Fruit fly (Drosophila melanogaster): ENCODE data around the gene Usp7.
A peak's percentile ranks its signal among the peaks of the same experiment; 100 is the strongest.

Gene Usp7

DNA sequence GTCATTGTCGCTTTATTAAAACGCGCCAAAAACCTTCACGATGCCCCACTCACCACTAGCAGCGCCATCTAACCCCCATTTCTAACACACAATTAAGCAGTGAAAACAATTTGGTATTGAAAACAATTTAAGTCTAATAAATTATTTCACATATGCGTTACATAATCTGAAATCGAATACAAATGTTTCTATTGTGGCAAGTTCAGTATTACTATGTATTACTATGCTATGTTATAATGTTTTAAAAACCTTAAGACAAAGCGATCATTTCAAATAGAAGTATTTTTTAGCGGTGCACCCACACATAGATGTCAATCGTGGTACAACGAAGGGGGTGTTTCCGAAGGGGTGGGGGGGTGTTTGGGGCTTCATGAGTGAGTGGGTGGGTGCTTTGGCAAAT lies 44.8 kb upstream of the Usp7 start (continued):
- TF ChIP-seq Hand (GFP tag; optimal IDR thresholded peaks at IDR 0.05), result peak; percentile 44
- peak; percentile 22 for TF ChIP-seq ATbp (GFP tag; optimal IDR thresholded peaks at IDR 0.05)
- peak; percentile 57 for TF ChIP-seq CG15269 (tag; optimal IDR thresholded peaks at IDR 0.05)
- no peak for TF ChIP-seq CG2202 (tag; optimal IDR thresholded peaks at IDR 0.05)
- 0 out of 3 replicates have a peak, but pooled peaks have one; percentile 18 for TF ChIP-seq CG34422 (GFP tag; IDR thresholded peaks at IDR 0.05)
- TF ChIP-seq mirr (GFP tag; optimal IDR thresholded peaks at IDR 0.05), result no peak
- peak; percentile 51 for TF ChIP-seq CG8924 (tag; optimal IDR thresholded peaks at IDR 0.05)
- peak; percentile 11; the same call in 1 of the 2 replicates for TF ChIP-seq CG14441 (GFP tag; IDR thresholded peaks at IDR 0.05)
- no peak for TF ChIP-seq tgo (GFP tag; IDR thresholded peaks at IDR 0.05)
- TF ChIP-seq zfh1 (GFP tag; IDR thresholded peaks at IDR 0.05), result no peak
- TF ChIP-seq CG12391 (tag; optimal IDR thresholded peaks at IDR 0.05), result peak; percentile 40
- TF ChIP-seq phol (tag; optimal IDR thresholded peaks at IDR 0.05), result no peak
- no peak for TF ChIP-seq ham (GFP tag; IDR thresholded peaks at IDR 0.05)
- no peak for TF ChIP-seq Aef1 (GFP tag; IDR thresholded peaks at IDR 0.05)
- no peak for TF ChIP-seq CG12744 (GFP tag; optimal IDR thresholded peaks at IDR 0.05)
- TF ChIP-seq Ravus (GFP tag; IDR thresholded peaks at IDR 0.05), result no peak
- TF ChIP-seq PHDP (tag; optimal IDR thresholded peaks at IDR 0.05), result no peak
- TF ChIP-seq CG17328 (GFP tag; IDR thresholded peaks at IDR 0.05), result no peak
- TF ChIP-seq tap (tag; optimal IDR thresholded peaks at IDR 0.05), result peak; percentile 13
- peak; percentile 74 for TF ChIP-seq CG18599 (GFP tag; optimal IDR thresholded peaks at IDR 0.05)
- TF ChIP-seq BtbVII (GFP tag; optimal IDR thresholded peaks at IDR 0.05), result peak; percentile 1
- no peak for TF ChIP-seq D (optimal IDR thresholded peaks at IDR 0.05)
- TF ChIP-seq D (GFP tag; optimal IDR thresholded peaks at IDR 0.05), result no peak
- no peak for TF ChIP-seq ase (GFP tag; IDR thresholded peaks at IDR 0.05)
- TF ChIP-seq NC2β (GFP tag; optimal IDR thresholded peaks at IDR 0.05), result no peak
- TF ChIP-seq Asciz (GFP tag; optimal IDR thresholded peaks at IDR 0.05), result no peak
- TF ChIP-seq Blimp-1 (GFP tag; optimal IDR thresholded peaks at IDR 0.05), result peak; percentile 35
- TF ChIP-seq CG6813 (GFP tag; optimal IDR thresholded peaks at IDR 0.05), result peak; percentile 12
- TF ChIP-seq Lim3 (GFP tag; IDR thresholded peaks at IDR 0.05), result no peak
- TF ChIP-seq CG10147 (GFP tag; optimal IDR thresholded peaks at IDR 0.05), result peak; percentile 16
- TF ChIP-seq az2 (GFP tag; optimal IDR thresholded peaks at IDR 0.05), result no peak
- peak; percentile 54 for TF ChIP-seq CG7839 (tag; optimal IDR thresholded peaks at IDR 0.05)
- peak; percentile 24 for TF ChIP-seq CG13296 (GFP tag; optimal IDR thresholded peaks at IDR 0.05)
- TF ChIP-seq CG10431 (GFP tag; optimal IDR thresholded peaks at IDR 0.05), result no peak
- no peak for TF ChIP-seq fu2 (GFP tag; optimal IDR thresholded peaks at IDR 0.05)
- TF ChIP-seq CG6854 (GFP tag; optimal IDR thresholded peaks at IDR 0.05), result no peak
- no peak for TF ChIP-seq Dref (GFP tag; IDR thresholded peaks at IDR 0.05)
- peak; percentile 70 for TF ChIP-seq lab (GFP tag; optimal IDR thresholded peaks at IDR 0.05)
- TF ChIP-seq sc (optimal IDR thresholded peaks at IDR 0.05), result no peak
- TF ChIP-seq sc (GFP tag; optimal IDR thresholded peaks at IDR 0.05), result no peak
- no peak for TF ChIP-seq Oaz (GFP tag; IDR thresholded peaks at IDR 0.05)
- TF ChIP-seq grn (GFP tag; optimal IDR thresholded peaks at IDR 0.05), result no peak
- peak; percentile 51 for TF ChIP-seq unpg (GFP tag; optimal IDR thresholded peaks at IDR 0.05)
- no peak for TF ChIP-seq Mad (GFP tag; optimal IDR thresholded peaks at IDR 0.05)
- no peak for TF ChIP-seq Poxn (GFP tag; IDR thresholded peaks at IDR 0.05)
- no peak for TF ChIP-seq Ets65A (GFP tag)
- TF ChIP-seq NK7.1 (GFP tag; optimal IDR thresholded peaks at IDR 0.05), result no peak
- no peak for TF ChIP-seq CG12155 (GFP tag; optimal IDR thresholded peaks at IDR 0.05)
- no peak for TF ChIP-seq vfl (GFP tag; optimal IDR thresholded peaks at IDR 0.05)
- no peak for TF ChIP-seq Hr78 (GFP tag; optimal IDR thresholded peaks at IDR 0.05)
- TF ChIP-seq CG10366 (GFP tag; IDR thresholded peaks at IDR 0.05), result peak; percentile 24; the same call in 1 of the 2 replicates
- TF ChIP-seq CG17359 (tag; optimal IDR thresholded peaks at IDR 0.05), result peak; percentile 50
